Worm (Caenorhabditis elegans) whole organism, L3 larva: ENCODE results near the gene Y62F5A.12.
A peak's percentile ranks its signal among the peaks of the same experiment; 100 is the strongest.

ENCODE experiments used
- ama-1 ChIP-seq: fragments of 150-350 bp; optimal IDR thresholded peaks from 2 replicates; lab custom pipeline; 2018
- fos-1 ChIP-seq: fragments of 150-350 bp; optimal IDR thresholded peaks from 2 replicates; lab custom pipeline; 2014; ENCODE audit warnings: missing biosample characterization, missing genetic modification characterization
- nhr-12 ChIP-seq: fragments of 150-350 bp; optimal IDR thresholded peaks from 2 replicates; lab custom pipeline; 2014; ENCODE audit warnings: missing biosample characterization, missing genetic modification characterization
- sea-2 ChIP-seq: fragments of 150-350 bp; sonication (generic microtip); optimal IDR thresholded peaks from 4 replicates; lab custom pipeline; 2014; ENCODE audit warnings: missing biosample characterization, missing genetic modification reagents, missing genetic modification characterization
- snpc-4 ChIP-seq: fragments of 150-350 bp; optimal IDR thresholded peaks from 2 replicates; lab custom pipeline; 2014; ENCODE audit warnings: missing biosample characterization, missing genetic modification characterization

DNA sequence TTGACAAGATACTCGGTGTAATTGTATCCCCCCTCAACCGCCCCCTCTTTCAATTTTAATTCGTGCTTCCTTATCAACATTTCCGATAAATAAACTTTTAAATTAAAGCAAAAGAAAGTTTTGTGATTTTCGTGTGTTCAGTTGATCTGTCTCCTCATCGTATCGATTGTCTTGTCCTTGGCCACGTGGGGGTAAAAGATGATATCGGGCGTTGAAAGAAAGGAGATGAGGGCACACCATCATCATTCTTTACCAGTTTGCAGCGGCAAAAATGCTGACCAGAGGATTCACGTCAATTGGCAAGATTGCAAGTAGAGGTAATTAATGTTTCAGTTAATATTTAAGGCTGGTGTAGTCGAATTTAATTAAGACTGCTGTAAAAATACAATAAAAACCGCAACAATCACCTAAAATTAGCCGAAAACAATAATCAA lies 13.0 kb upstream of the Y62F5A.12 start, which contains the start of gene F54D5.7:
- TF ChIP-seq ama-1 (peak; percentile 100), nhr-12 (no peak), fos-1 (peak; percentile 66), snpc-4 (peak; percentile 39), sea-2 (GFP tag; lab: Kevin White, UChicago) (no peak)
